Worm (Caenorhabditis elegans) whole organism, young adult: ENCODE results near the gene ooc-3.

ENCODE experiments used
- B0261.1 ChIP-seq: sonication (generic microtip); optimal IDR thresholded peaks from 2 replicates; lab custom pipeline; 2016; ENCODE audit warnings: mild to moderate bottlenecking, missing genetic modification characterization, moderate library complexity, missing compliant biosample characterization
- B0336.3 ChIP-seq: fragments of 200-800 bp; sonication (Bioruptor generic); IDR thresholded peaks from 2 replicates; pipeline ENCODE4 v1.3.6; 2022; ENCODE audit warnings: missing genetic modification characterization, missing compliant biosample characterization
- D2030.7 ChIP-seq: fragments of 200-800 bp; sonication (Bioruptor generic); IDR thresholded peaks from 2 replicates; pipeline ENCODE4 v1.3.6; 2022; ENCODE audit warnings: missing genetic modification reagents, missing genetic modification characterization, missing compliant biosample characterization
- F23B12.7 ChIP-seq: sonication (generic microtip); optimal IDR thresholded peaks from 2 replicates; lab custom pipeline; 2017; ENCODE audit warnings: missing genetic modification characterization, mild to moderate bottlenecking, missing compliant biosample characterization, antibody characterized with exemption, moderate library complexity; ENCODE audit not compliant: insufficient read depth
- F33H1.4 ChIP-seq: fragments of 200-800 bp; sonication (Bioruptor generic); IDR thresholded peaks from 2 replicates; pipeline ENCODE4 v1.3.6; 2022; ENCODE audit warnings: missing genetic modification reagents, missing genetic modification characterization, missing compliant biosample characterization
- F39B2.1 ChIP-seq: fragments of 200-800 bp; sonication (Bioruptor generic); IDR thresholded peaks from 2 replicates; pipeline ENCODE4 v1.3.6; 2022; ENCODE audit warnings: missing genetic modification reagents, missing genetic modification characterization, missing compliant biosample characterization
- T07F8.4 ChIP-seq: sonication (generic microtip); optimal IDR thresholded peaks from 2 replicates; lab custom pipeline; 2016; ENCODE audit warnings: mild to moderate bottlenecking, missing genetic modification characterization, moderate library complexity, missing compliant biosample characterization
- Y53G8AR.9 ChIP-seq: fragments of 200-800 bp; sonication (Bioruptor generic); conservative IDR thresholded peaks from 2 replicates; pipeline ENCODE4 v1.3.6; 2022; ENCODE audit warnings: missing genetic modification reagents, missing genetic modification characterization, missing compliant biosample characterization
- akir-1 ChIP-seq: fragments of 200-800 bp; sonication (Bioruptor generic); optimal IDR thresholded peaks from 2 replicates; lab custom pipeline; 2018; ENCODE audit warnings: mild to moderate bottlenecking, missing genetic modification characterization, moderate library complexity, missing compliant biosample characterization
- ccch-3 ChIP-seq: fragments of 200-800 bp; sonication (Bioruptor generic); optimal IDR thresholded peaks from 2 replicates; lab custom pipeline; 2018; ENCODE audit warnings: mild to moderate bottlenecking, missing genetic modification characterization, missing compliant biosample characterization
- cebp-1 ChIP-seq, 2 experiments: fragments of 200-800 bp in 1 of 2; sonication (Bioruptor generic) in 1 of 2; sonication (generic microtip) in 1 of 2; IDR thresholded peaks in 1 of 2; optimal IDR thresholded peaks in 1 of 2; 2 replicates each; pipeline versions ENCODE4 v1.3.6 to Lab custom; 2017 to 2022; ENCODE audit warnings: missing compliant biosample characterization in 2 of 2, missing genetic modification characterization in 2 of 2, mild to moderate bottlenecking in 1 of 2, missing genetic modification reagents in 1 of 2, moderate library complexity in 1 of 2
- ceh-58 ChIP-seq: fragments of 200-800 bp; sonication (Bioruptor generic); IDR thresholded peaks from 2 replicates; pipeline ENCODE4 v1.3.6; 2022; ENCODE audit warnings: missing genetic modification characterization, missing compliant biosample characterization
- chd-7 ChIP-seq: sonication (generic microtip); optimal IDR thresholded peaks from 2 replicates; lab custom pipeline; 2016; ENCODE audit warnings: mild to moderate bottlenecking, missing genetic modification characterization, moderate library complexity, missing compliant biosample characterization
- efl-1 ChIP-seq: fragments of 150-350 bp; optimal IDR thresholded peaks from 2 replicates; lab custom pipeline; 2014; ENCODE audit warnings: missing biosample characterization, missing genetic modification reagents, missing genetic modification characterization
- ekl-4 ChIP-seq: fragments of 200-800 bp; sonication (Bioruptor generic); IDR thresholded peaks from 2 replicates; pipeline ENCODE4 v1.3.6; 2022; ENCODE audit warnings: missing genetic modification reagents, missing genetic modification characterization, missing compliant biosample characterization
- fkh-3 ChIP-seq: sonication (generic microtip); optimal IDR thresholded peaks from 2 replicates; lab custom pipeline; 2016; ENCODE audit warnings: mild to moderate bottlenecking, missing genetic modification characterization, missing compliant biosample characterization
- hmg-1.2 ChIP-seq: fragments of 200-800 bp; sonication (Bioruptor generic); IDR thresholded peaks from 2 replicates; pipeline ENCODE4 v1.3.6; 2022; ENCODE audit warnings: missing genetic modification reagents, missing genetic modification characterization, missing compliant biosample characterization
- hsf-1 ChIP-seq: fragments of 200-800 bp; sonication (Bioruptor generic); IDR thresholded peaks from 2 replicates; pipeline ENCODE4 v1.3.6; 2022; ENCODE audit warnings: missing genetic modification reagents, missing genetic modification characterization, missing compliant biosample characterization
- lag-1 ChIP-seq: fragments of 200-800 bp; sonication (Bioruptor generic); IDR thresholded peaks from 2 replicates; pipeline ENCODE4 v1.3.6; 2022; ENCODE audit warnings: missing genetic modification reagents, missing genetic modification characterization, missing compliant biosample characterization
- lin-40 ChIP-seq: sonication (generic microtip); optimal IDR thresholded peaks from 2 replicates; lab custom pipeline; 2016; ENCODE audit warnings: missing genetic modification characterization, mild to moderate bottlenecking, missing compliant biosample characterization, missing genotype, missing genetic modification reagents
- lin-54 ChIP-seq: fragments of 200-800 bp; sonication (Bioruptor generic); optimal IDR thresholded peaks from 2 replicates; lab custom pipeline; 2018; ENCODE audit warnings: mild to moderate bottlenecking, missing genetic modification characterization, missing compliant biosample characterization
- lir-1 ChIP-seq: fragments of 200-800 bp; sonication (Bioruptor generic); conservative IDR thresholded peaks from 2 replicates; pipeline ENCODE4 v1.3.6; 2022; ENCODE audit warnings: missing genetic modification reagents, missing genetic modification characterization, missing compliant biosample characterization
- madf-6 ChIP-seq: fragments of 200-800 bp; sonication (Bioruptor generic); IDR thresholded peaks from 2 replicates; pipeline ENCODE4 v1.3.6; 2022; ENCODE audit warnings: missing genetic modification reagents, missing genetic modification characterization, missing compliant biosample characterization
- mcd-1 ChIP-seq: fragments of 200-800 bp; sonication (Bioruptor generic); IDR thresholded peaks from 2 replicates; pipeline ENCODE4 v1.3.6; 2022; ENCODE audit warnings: missing genetic modification reagents, missing genetic modification characterization, missing compliant biosample characterization
- mel-28 ChIP-seq: sonication (generic microtip); optimal IDR thresholded peaks from 2 replicates; lab custom pipeline; 2016; ENCODE audit warnings: borderline replicate concordance, mild to moderate bottlenecking, missing genetic modification characterization, missing compliant biosample characterization
- mes-4 ChIP-seq: sonication (generic microtip); optimal IDR thresholded peaks from 2 replicates; lab custom pipeline; 2016; ENCODE audit warnings: missing genotype, missing genetic modification characterization, missing compliant biosample characterization
- nfyb-1 ChIP-seq: fragments of 200-800 bp; sonication (Bioruptor generic); IDR thresholded peaks from 2 replicates; pipeline ENCODE4 v1.3.6; 2022; ENCODE audit warnings: missing genetic modification reagents, missing genetic modification characterization, missing compliant biosample characterization
- pha-4 ChIP-seq: fragments of 150-350 bp; sonication (generic microtip); optimal IDR thresholded peaks from 2 replicates; lab custom pipeline; 2014; ENCODE audit warnings: missing biosample characterization, missing genetic modification reagents, missing genetic modification characterization
- rcor-1 ChIP-seq: fragments of 200-800 bp; sonication (Bioruptor generic); IDR thresholded peaks from 2 replicates; pipeline ENCODE4 v1.3.6; 2022; ENCODE audit warnings: missing genetic modification reagents, missing genetic modification characterization, missing compliant biosample characterization
- repo-1 ChIP-seq: sonication (generic microtip); optimal IDR thresholded peaks from 2 replicates; lab custom pipeline; 2017; ENCODE audit warnings: mild to moderate bottlenecking, missing genetic modification characterization, missing compliant biosample characterization
- snpc-3.4 ChIP-seq: sonication (generic microtip); optimal IDR thresholded peaks from 2 replicates; lab custom pipeline; 2017; ENCODE audit warnings: missing genetic modification characterization, mild to moderate bottlenecking, missing compliant biosample characterization, antibody characterized with exemption, moderate library complexity, missing genotype, missing genetic modification reagents
- tbp1 ChIP-seq: fragments of 200-800 bp; sonication (Bioruptor generic); optimal IDR thresholded peaks from 2 replicates; lab custom pipeline; 2018; ENCODE audit warnings: mild to moderate bottlenecking, missing genetic modification characterization, missing compliant biosample characterization
- zfh-2 ChIP-seq: fragments of 200-800 bp; sonication (Bioruptor generic); conservative IDR thresholded peaks from 2 replicates; pipeline ENCODE4 v1.3.6; 2022; ENCODE audit warnings: missing genetic modification reagents, missing genetic modification characterization, missing compliant biosample characterization
- zim-3 ChIP-seq: sonication (generic microtip); optimal IDR thresholded peaks from 2 replicates; lab custom pipeline; 2017; ENCODE audit warnings: mild to moderate bottlenecking, missing genetic modification characterization, moderate library complexity, missing compliant biosample characterization
- ztf-25 ChIP-seq: fragments of 200-800 bp; sonication (Bioruptor generic); IDR thresholded peaks from 2 replicates; pipeline ENCODE4 v1.3.6; 2022; ENCODE audit warnings: missing genetic modification reagents, missing genetic modification characterization, missing compliant biosample characterization

ooc-3 gene

ce11 chrII:11544714-11545113, 49.6 kb upstream of the ooc-3 start, which contains the start of gene F54D5.9 (continued):
- TF ChIP-seq efl-1 (GFP tag; lab: Kevin White, UChicago) (peak; percentile 71), mcd-1 (GFP tag; lab: Robert Waterston, UW) (0 out of 2 replicates have a peak, but pooled peaks have one; percentile 6), lin-54 (no peak), D2030.7 (peak; percentile 56), F23B12.7 (no peak), rcor-1 (no peak; the same call in 1 of the 2 replicates), F39B2.1 (GFP tag; lab: Robert Waterston, UW) (no peak), repo-1 (no peak), lag-1 (GFP tag; lab: Robert Waterston, UW) (no peak), ekl-4 (no peak), fkh-3 (tag; lab: Kevin White, UChicago) (no peak), chd-7 (tag; lab: Kevin White, UChicago) (no peak), madf-6 (peak; percentile 85), snpc-3.4 (tag; lab: Kevin White, UChicago) (peak; percentile 36)
- TF ChIP-seq, all 124 proteins: peak for 14

- no peak for TF ChIP-seq F39B2.1 (GFP tag; lab: Robert Waterston, UW)
- no peak for TF ChIP-seq lin-54
- TF ChIP-seq zfh-2 (GFP tag; lab: Robert Waterston, UW), result peak; percentile 30; the same call in 1 of the 2 replicates
These were observed 47.8 kb upstream of the ooc-3 start for ce11 chrII:11542958-11543357.

ce11 chrII:11542385-11542784, 47.3 kb upstream of the ooc-3 start, which contains the start of gene gtf-2E2:
Gene gtf-2E2 (minus strand): TSS chrII:11542495.
- TF ChIP-seq lin-40, result no peak
- TF ChIP-seq Y53G8AR.9 (GFP tag; lab: Robert Waterston, UW), result 0 out of 2 replicates have a peak, but pooled peaks have one; percentile 43
- peak; percentile 14 for TF ChIP-seq snpc-3.4 (tag; lab: Kevin White, UChicago)
- TF ChIP-seq akir-1 (GFP tag; lab: Kevin White, UChicago), result no peak
- TF ChIP-seq F33H1.4 (GFP tag; lab: Robert Waterston, UW), result no peak
- no peak for TF ChIP-seq cebp-1 (GFP tag; IDR thresholded peaks at IDR 0.05; lab: Robert Waterston, UW)
- peak; percentile 18 for TF ChIP-seq cebp-1 (tag; optimal IDR thresholded peaks at IDR 0.05; lab: Kevin White, UChicago)
- TF ChIP-seq tbp1 (GFP tag; lab: Kevin White, UChicago), result peak; percentile 5
- TF ChIP-seq ekl-4, result no peak
- TF ChIP-seq zim-3 (tag; lab: Kevin White, UChicago), result no peak
- TF ChIP-seq hsf-1 (GFP tag; lab: Robert Waterston, UW), result 0 out of 2 replicates have a peak, but pooled peaks have one; percentile 5
- no peak for TF ChIP-seq pha-4 (tag; lab: Kevin White, UChicago)

ce11 chrII:11538741-11539140, 43.6 kb upstream of the ooc-3 start, which contains the start of gene Y62F5A.9:
Gene Y62F5A.9 (minus strand): TSS chrII:11538841.
- TF ChIP-seq mel-28 (no peak), snpc-3.4 (tag; lab: Kevin White, UChicago) (peak; percentile 32), cebp-1 (GFP tag; IDR thresholded peaks at IDR 0.05; lab: Robert Waterston, UW) (no peak), cebp-1 (tag; optimal IDR thresholded peaks at IDR 0.05; lab: Kevin White, UChicago) (peak; percentile 6)

ce11 chrII:11537606-11538016, 42.5 kb upstream of the ooc-3 start:
- TF ChIP-seq snpc-3.4 (tag; lab: Kevin White, UChicago) (no peak), B0336.3 (GFP tag; lab: Robert Waterston, UW) (0 out of 2 replicates have a peak, but pooled peaks have one; percentile 24), nfyb-1 (GFP tag; lab: Robert Waterston, UW) (0 out of 2 replicates have a peak, but pooled peaks have one; percentile 12), ccch-3 (GFP tag; lab: Kevin White, UChicago) (no peak), T07F8.4 (tag; lab: Kevin White, UChicago) (no peak), ceh-58 (GFP tag; lab: Robert Waterston, UW) (no peak), mes-4 (no peak), ekl-4 (no peak), zfh-2 (GFP tag; lab: Robert Waterston, UW) (0 out of 2 replicates have a peak, but pooled peaks have one; percentile 3), hmg-1.2 (no peak), lir-1 (0 out of 2 replicates have a peak, but pooled peaks have one; percentile 10), tbp1 (GFP tag; lab: Kevin White, UChicago) (no peak), B0261.1 (tag; lab: Kevin White, UChicago) (no peak), ztf-25 (GFP tag; lab: Robert Waterston, UW) (0 out of 2 replicates have a peak, but pooled peaks have one; percentile 43)
